Worm (Caenorhabditis elegans) whole organism, L1 larva: ENCODE data around the gene C16C8.10.

Experiments
- C04F5.9 ChIP-seq: sonication (generic microtip); optimal IDR thresholded peaks from 2 replicates; lab custom pipeline; 2016; ENCODE audit warnings: missing genetic modification characterization, missing compliant biosample characterization
- Y116A8C.19 ChIP-seq: sonication (generic microtip); optimal IDR thresholded peaks from 2 replicates; lab custom pipeline; 2016; ENCODE audit warnings: missing compliant biosample characterization, missing genetic modification characterization, borderline replicate concordance
- aha-1 ChIP-seq: fragments of 150-350 bp; optimal IDR thresholded peaks from 2 replicates; lab custom pipeline; 2014; ENCODE audit warnings: missing biosample characterization, missing genetic modification characterization
- ceh-63 ChIP-seq: fragments of 200-800 bp; sonication (Bioruptor generic); optimal IDR thresholded peaks from 2 replicates; lab custom pipeline; 2018; ENCODE audit warnings: mild to moderate bottlenecking, missing genetic modification characterization, missing compliant biosample characterization
- ceh-8 ChIP-seq: fragments of 200-800 bp; sonication (Bioruptor generic); optimal IDR thresholded peaks from 2 replicates; lab custom pipeline; 2018; ENCODE audit warnings: mild to moderate bottlenecking, missing genetic modification characterization, moderate library complexity, missing compliant biosample characterization
- ceh-82 ChIP-seq, 3 experiments: fragments of 150-350 bp in 1 of 3; sonication (generic microtip) in 2 of 3; optimal IDR thresholded peaks; 2 replicates each; lab custom pipeline; 2014 to 2017; ENCODE audit warnings: missing biosample characterization in 3 of 3, missing genetic modification characterization in 3 of 3
- ceh-88 ChIP-seq: fragments of 200-800 bp; sonication (Bioruptor generic); IDR thresholded peaks from 2 replicates; pipeline ENCODE4 v1.3.6; 2022; ENCODE audit warnings: missing genetic modification characterization, missing compliant biosample characterization
- ceh-90 ChIP-seq: sonication (generic microtip); optimal IDR thresholded peaks from 2 replicates; lab custom pipeline; 2016; ENCODE audit warnings: missing genetic modification characterization, missing compliant biosample characterization
- ces-1 ChIP-seq: fragments of 150-350 bp; optimal IDR thresholded peaks from 2 replicates; lab custom pipeline; 2014; ENCODE audit warnings: missing biosample characterization, missing genetic modification reagents, missing genetic modification characterization
- efl-1 ChIP-seq, 4 experiments: fragments of 150-350 bp; optimal IDR thresholded peaks in 3 of 4; peaks in 1 of 4; 1 replicate in 1 of 4; 2 replicates in 3 of 4; lab custom pipeline; 2014; ENCODE audit warnings: missing biosample characterization in 2 of 4, missing genetic modification characterization in 2 of 4, missing genetic modification reagents in 2 of 4
- egl-13 ChIP-seq: sonication (generic microtip); optimal IDR thresholded peaks from 2 replicates; lab custom pipeline; 2016; ENCODE audit warnings: missing genotype, missing genetic modification reagents, missing genetic modification characterization, missing compliant biosample characterization
- egl-27 ChIP-seq, 2 experiments: fragments of 150-350 bp in 1 of 2; sonication (generic microtip); optimal IDR thresholded peaks; 3 replicates each; lab custom pipeline; 2017 to 2018; ENCODE audit warnings: missing biosample characterization in 2 of 2, missing genetic modification characterization in 2 of 2, missing genetic modification reagents in 2 of 2
- fkh-10 ChIP-seq: sonication (generic microtip); optimal IDR thresholded peaks from 2 replicates; lab custom pipeline; 2017; ENCODE audit warnings: missing biosample characterization, missing genetic modification reagents, missing genetic modification characterization
- fkh-4 ChIP-seq: sonication (generic microtip); optimal IDR thresholded peaks from 2 replicates; lab custom pipeline; 2016; ENCODE audit warnings: missing compliant biosample characterization, missing genetic modification characterization, borderline replicate concordance
- fos-1 ChIP-seq: fragments of 150-350 bp; optimal IDR thresholded peaks from 2 replicates; lab custom pipeline; 2014; ENCODE audit warnings: missing biosample characterization, missing genetic modification characterization
- grh-1 ChIP-seq: fragments of 200-800 bp; sonication (Bioruptor generic); IDR thresholded peaks from 2 replicates; pipeline ENCODE4 v1.3.6; 2022; ENCODE audit warnings: missing genetic modification reagents, missing genetic modification characterization, missing compliant biosample characterization
- hlh-4 ChIP-seq: sonication (generic microtip); optimal IDR thresholded peaks from 2 replicates; lab custom pipeline; 2016; ENCODE audit warnings: mild to moderate bottlenecking, missing genetic modification characterization, missing compliant biosample characterization
- jun-1 ChIP-seq: fragments of 150-350 bp; optimal IDR thresholded peaks from 2 replicates; lab custom pipeline; 2014; ENCODE audit warnings: missing biosample characterization, missing genetic modification reagents, missing genetic modification characterization
- lin-14 ChIP-seq: fragments of 200-800 bp; sonication (Bioruptor generic); optimal IDR thresholded peaks from 2 replicates; lab custom pipeline; 2018; ENCODE audit warnings: mild to moderate bottlenecking, missing genetic modification characterization, moderate library complexity, missing compliant biosample characterization
- lin-15B ChIP-seq: fragments of 150-350 bp; sonication (generic microtip); optimal IDR thresholded peaks from 3 replicates; lab custom pipeline; 2014; ENCODE audit warnings: missing biosample characterization, missing genetic modification characterization
- lin-39 ChIP-seq: fragments of 150-350 bp; optimal IDR thresholded peaks from 2 replicates; lab custom pipeline; 2014; ENCODE audit warnings: missing biosample characterization, missing genetic modification reagents, missing genetic modification characterization
- lsy-2 ChIP-seq, 2 experiments: fragments of 150-350 bp; optimal IDR thresholded peaks; 2 replicates each; lab custom pipeline; 2014; ENCODE audit warnings: missing biosample characterization in 2 of 2, missing genetic modification characterization in 2 of 2
- mef-2 ChIP-seq: fragments of 150-350 bp; optimal IDR thresholded peaks from 2 replicates; lab custom pipeline; 2014; ENCODE audit warnings: missing biosample characterization, missing genetic modification characterization
- mep-1 ChIP-seq: fragments of 150-350 bp; optimal IDR thresholded peaks from 2 replicates; lab custom pipeline; 2014; ENCODE audit warnings: missing biosample characterization, missing genetic modification characterization
- nhr-11 ChIP-seq: fragments of 150-350 bp; optimal IDR thresholded peaks from 2 replicates; lab custom pipeline; 2014; ENCODE audit warnings: missing biosample characterization, missing genetic modification characterization
- nhr-19 ChIP-seq: fragments of 200-800 bp; sonication (Bioruptor generic); conservative IDR thresholded peaks from 2 replicates; pipeline ENCODE4 v1.3.6; 2022; ENCODE audit warnings: missing genetic modification characterization, missing compliant biosample characterization
- nhr-20 ChIP-seq: sonication (generic microtip); optimal IDR thresholded peaks from 2 replicates; lab custom pipeline; 2016; ENCODE audit warnings: mild to moderate bottlenecking, missing genetic modification characterization, missing compliant biosample characterization
- nhr-28 ChIP-seq: fragments of 150-350 bp; optimal IDR thresholded peaks from 2 replicates; lab custom pipeline; 2014; ENCODE audit warnings: missing biosample characterization, missing genetic modification characterization
- nhr-84 ChIP-seq: sonication (generic microtip); optimal IDR thresholded peaks from 2 replicates; lab custom pipeline; 2017; ENCODE audit warnings: missing biosample characterization, missing genetic modification characterization
- nhr-85 ChIP-seq: sonication (generic microtip); peaks from one replicate; lab custom pipeline; 2016; ENCODE audit warnings: missing genetic modification characterization, inconsistent platforms, missing compliant biosample characterization
- nhr-90 ChIP-seq: sonication (generic microtip); optimal IDR thresholded peaks from 2 replicates; lab custom pipeline; 2016; ENCODE audit warnings: mild to moderate bottlenecking, missing genetic modification characterization, missing compliant biosample characterization; ENCODE audit not compliant: poor library complexity
- pax-3 ChIP-seq: fragments of 200-800 bp; sonication (Bioruptor generic); optimal IDR thresholded peaks from 2 replicates; lab custom pipeline; 2018; ENCODE audit warnings: mild to moderate bottlenecking, missing genetic modification characterization, moderate library complexity, missing compliant biosample characterization
- rnt-1 ChIP-seq: sonication (generic microtip); optimal IDR thresholded peaks from 2 replicates; lab custom pipeline; 2016; ENCODE audit warnings: mild to moderate bottlenecking, missing genetic modification characterization, moderate library complexity, missing compliant biosample characterization
- snpc-4 ChIP-seq: fragments of 150-350 bp; optimal IDR thresholded peaks from 2 replicates; lab custom pipeline; 2014; ENCODE audit warnings: missing biosample characterization, missing genetic modification characterization
- sptf-1 ChIP-seq: fragments of 150-350 bp; optimal IDR thresholded peaks from 2 replicates; lab custom pipeline; 2014; ENCODE audit warnings: missing biosample characterization, missing genetic modification characterization
- tlp-1 ChIP-seq: fragments of 150-350 bp; optimal IDR thresholded peaks from 2 replicates; lab custom pipeline; 2014; ENCODE audit warnings: missing biosample characterization, missing genetic modification characterization
- unc-62 ChIP-seq: fragments of 150-350 bp; optimal IDR thresholded peaks from 2 replicates; lab custom pipeline; 2014; ENCODE audit warnings: missing biosample characterization, missing genetic modification reagents, missing genetic modification characterization
- unc-86 ChIP-seq: sonication (generic microtip); optimal IDR thresholded peaks from 2 replicates; lab custom pipeline; 2016; ENCODE audit warnings: missing genetic modification characterization, missing compliant biosample characterization
- zag-1 ChIP-seq: fragments of 150-350 bp; optimal IDR thresholded peaks from 2 replicates; lab custom pipeline; 2014; ENCODE audit warnings: missing biosample characterization, missing genetic modification characterization
- ztf-4 ChIP-seq: fragments of 150-350 bp; optimal IDR thresholded peaks from 2 replicates; lab custom pipeline; 2014; ENCODE audit warnings: missing biosample characterization, missing genetic modification characterization

C16C8.10 gene

ce11 chrII:3428158-3428704 is 36.2 kb downstream of the C16C8.10 start (continued):
- TF ChIP-seq fkh-4 (tag; lab: Kevin White, UChicago) = no peak
- TF ChIP-seq ztf-4 (tag; lab: Kevin White, UChicago) = no peak
- TF ChIP-seq mep-1 = peak; percentile 17
- no peak for TF ChIP-seq nhr-84 (tag; lab: Kevin White, UChicago)
- no peak for TF ChIP-seq egl-13 (tag; lab: Kevin White, UChicago)
- no peak for TF ChIP-seq nhr-90
- TF ChIP-seq ceh-90 (tag; lab: Kevin White, UChicago) = no peak
- no peak for TF ChIP-seq fos-1 (tag; lab: Kevin White, UChicago)

- TF ChIP-seq lin-15B (tag; lab: Kevin White, UChicago) (no peak), pax-3 (tag; lab: Kevin White, UChicago) (no peak), ces-1 (GFP tag; lab: Kevin White, UChicago) (no peak), lin-39 (no peak), hlh-4 (tag; lab: Kevin White, UChicago) (no peak), mef-2 (tag; lab: Kevin White, UChicago) (no peak), sptf-1 (tag; lab: Kevin White, UChicago) (no peak), zag-1 (tag; lab: Kevin White, UChicago) (no peak)
- TF ChIP-seq, all 84 proteins: peak for 0
Measured at ce11 chrII:3425433-3425832, 39.0 kb downstream of the C16C8.10 start, which contains the start of gene nep-11. Gene nep-11, minus strand, starts transcription at chrII:3425533.

ce11 chrII:3422938-3423337 is 41.5 kb downstream of the C16C8.10 start:
- no peak for TF ChIP-seq lin-15B (tag; lab: Kevin White, UChicago)
- TF ChIP-seq jun-1 (tag; lab: Kevin White, UChicago) = no peak
- no peak for TF ChIP-seq ceh-63 (GFP tag; lab: Kevin White, UChicago)
- no peak for TF ChIP-seq efl-1 (optimal IDR thresholded peaks at IDR 0.05; lab: Kevin White, UChicago)
- TF ChIP-seq efl-1 (GFP tag; optimal IDR thresholded peaks at IDR 0.05 in 1 of 2; lab: Kevin White, UChicago) = peak in 1 of 2 experiments; percentile 80
- TF ChIP-seq ceh-8 (GFP tag; lab: Kevin White, UChicago) = no peak
- TF ChIP-seq sptf-1 (tag; lab: Kevin White, UChicago) = no peak
- TF ChIP-seq egl-27 (tag; optimal IDR thresholded peaks at IDR 0.05; lab: Kevin White, UChicago) = no peak
- no peak for TF ChIP-seq aha-1 (tag; lab: Kevin White, UChicago)

- TF ChIP-seq nhr-85 = no peak
- no peak for TF ChIP-seq fkh-10 (GFP tag; lab: Kevin White, UChicago)
- no peak for TF ChIP-seq nhr-19 (GFP tag; lab: Robert Waterston, UW)
- TF ChIP-seq nhr-20 = no peak
- TF ChIP-seq unc-86 (tag; lab: Kevin White, UChicago) = no peak
- no peak for TF ChIP-seq ceh-88
- no peak for TF ChIP-seq snpc-4
- no peak for TF ChIP-seq ceh-82 (tag; optimal IDR thresholded peaks at IDR 0.05; lab: Kevin White, UChicago)
- no peak for TF ChIP-seq rnt-1 (tag; lab: Kevin White, UChicago)
- no peak for TF ChIP-seq pax-3 (tag; lab: Kevin White, UChicago)
Measured at ce11 chrII:3416528-3416927, 48.0 kb downstream of the C16C8.10 start, which contains the start of gene nep-6. Gene nep-6, plus strand, starts transcription at chrII:3416828.

ce11 chrII:3414383-3414910 is 50.0 kb downstream of the C16C8.10 start, which contains the start of the genes F18A12.7 and F18A12.2:
Gene F18A12.7, minus strand, starts transcription at chrII:3414483.
Gene F18A12.2, plus strand, starts transcription at chrII:3414860.
- TF ChIP-seq lin-39 (no peak), lin-14 (GFP tag; lab: Kevin White, UChicago) (no peak), snpc-4 (no peak), grh-1 (GFP tag; lab: Robert Waterston, UW) (no peak), unc-62 (no peak), tlp-1 (tag; lab: Kevin White, UChicago) (no peak), nhr-11 (tag; lab: Kevin White, UChicago) (no peak), Y116A8C.19 (tag; lab: Kevin White, UChicago) (no peak), ceh-8 (GFP tag; lab: Kevin White, UChicago) (no peak), C04F5.9 (tag; lab: Kevin White, UChicago) (no peak), nhr-28 (tag; lab: Kevin White, UChicago) (no peak), lsy-2 (tag; optimal IDR thresholded peaks at IDR 0.05; lab: Kevin White, UChicago) (no peak), lin-15B (tag; lab: Kevin White, UChicago) (no peak)
